Fruit fly (Drosophila melanogaster) whole organism, embryonic: ENCODE data around the gene mRpL32.
A peak's percentile ranks its signal among the peaks of the same experiment; 100 is the strongest.

Experiments used
- Aef1 ChIP-seq: fragments of 200-800 bp; sonication (Bioruptor generic); IDR thresholded peaks from 3 replicates; pipeline ENCODE4 v1.3.6; 2022; ENCODE audit warnings: missing biosample characterization, missing genetic modification characterization
- Asciz ChIP-seq: fragments of 200-800 bp; sonication (Bioruptor generic); optimal IDR thresholded peaks from 2 replicates; lab custom pipeline; 2017; ENCODE audit warnings: missing biosample characterization, mild to moderate bottlenecking, missing genetic modification characterization, missing genetic modification reagents
- Atf6 ChIP-seq: fragments of 200-800 bp; sonication (Bioruptor generic); IDR thresholded peaks from 2 replicates; pipeline ENCODE4 v1.3.6; 2022; ENCODE audit warnings: missing biosample characterization, missing genetic modification characterization
- CG10209 ChIP-seq: fragments of 200-800 bp; sonication (Bioruptor generic); optimal IDR thresholded peaks from 3 replicates; lab custom pipeline; 2017; ENCODE audit warnings: missing biosample characterization, mild to moderate bottlenecking, missing genetic modification characterization, missing genetic modification reagents
- CG1024 ChIP-seq: fragments of 200-800 bp; sonication (Bioruptor generic); IDR thresholded peaks from 2 replicates; pipeline ENCODE4 v1.3.6; 2022; ENCODE audit warnings: missing biosample characterization, missing genetic modification characterization
- CG10267 ChIP-seq: fragments of 200-800 bp; sonication (Bioruptor generic); optimal IDR thresholded peaks from 2 replicates; lab custom pipeline; 2018; ENCODE audit warnings: missing biosample characterization, mild to moderate bottlenecking, missing genetic modification characterization, moderate library complexity
- CG10366 ChIP-seq: fragments of 200-800 bp; sonication (Bioruptor generic); IDR thresholded peaks from 2 replicates; pipeline ENCODE4 v1.3.6; 2022; ENCODE audit warnings: missing biosample characterization, missing genetic modification characterization
- CG15696 ChIP-seq: fragments of 200-800 bp; sonication (Bioruptor generic); optimal IDR thresholded peaks from 2 replicates; lab custom pipeline; 2019; ENCODE audit warnings: missing biosample characterization, mild to moderate bottlenecking, missing genetic modification characterization, moderate library complexity
- CG16863 ChIP-seq: fragments of 200-800 bp; sonication (Bioruptor generic); optimal IDR thresholded peaks from 3 replicates; lab custom pipeline; 2016; ENCODE audit warnings: missing biosample characterization, missing genetic modification characterization
- CG17359 ChIP-seq: fragments of 200-800 bp; sonication (Bioruptor generic); optimal IDR thresholded peaks from 3 replicates; lab custom pipeline; 2018; ENCODE audit warnings: missing biosample characterization, mild to moderate bottlenecking, missing genetic modification characterization, moderate library complexity
- CG17829 ChIP-seq: fragments of 200-800 bp; optimal IDR thresholded peaks from 2 replicates; lab custom pipeline; 2019; ENCODE audit warnings: missing biosample characterization, mild to moderate bottlenecking, missing genetic modification characterization, moderate library complexity
- CG2875 ChIP-seq: fragments of 200-800 bp; sonication (Bioruptor generic); optimal IDR thresholded peaks from 2 replicates; lab custom pipeline; 2017; ENCODE audit warnings: missing biosample characterization, mild to moderate bottlenecking, missing genetic modification characterization, missing genetic modification reagents
- CG3847 ChIP-seq: fragments of 200-800 bp; sonication (Bioruptor generic); IDR thresholded peaks from 2 replicates; pipeline ENCODE4 v1.3.6; 2022; ENCODE audit warnings: missing biosample characterization, missing genetic modification characterization
- CG4404 ChIP-seq: fragments of 200-800 bp; sonication (Bioruptor generic); IDR thresholded peaks from 2 replicates; pipeline ENCODE4 v1.3.6; 2022; ENCODE audit warnings: missing biosample characterization, missing genetic modification characterization
- CG6654 ChIP-seq: fragments of 200-800 bp; sonication (Bioruptor generic); optimal IDR thresholded peaks from 2 replicates; lab custom pipeline; 2017; ENCODE audit warnings: missing biosample characterization, mild to moderate bottlenecking, missing genetic modification characterization
- CG7745 ChIP-seq: fragments of 200-800 bp; sonication (Bioruptor generic); optimal IDR thresholded peaks from 2 replicates; lab custom pipeline; 2018; ENCODE audit warnings: missing biosample characterization, mild to moderate bottlenecking, missing genetic modification characterization, moderate library complexity
- CG7963 ChIP-seq: fragments of 200-800 bp; sonication (Bioruptor generic); IDR thresholded peaks from 3 replicates; pipeline ENCODE4 v1.3.6; 2022; ENCODE audit warnings: missing biosample characterization, missing genetic modification characterization; ENCODE audit not compliant: partially characterized antibody
- CG7987 ChIP-seq: fragments of 200-800 bp; sonication (Bioruptor generic); optimal IDR thresholded peaks from 2 replicates; lab custom pipeline; 2018; ENCODE audit warnings: missing biosample characterization, mild to moderate bottlenecking, missing genetic modification characterization, moderate library complexity
- CrebB ChIP-seq: fragments of 200-800 bp; sonication (Bioruptor generic); optimal IDR thresholded peaks from 3 replicates; lab custom pipeline; 2018; ENCODE audit warnings: missing biosample characterization, mild to moderate bottlenecking, missing genetic modification characterization
- D19B ChIP-seq: fragments of 200-800 bp; sonication (Bioruptor generic); optimal IDR thresholded peaks from 2 replicates; lab custom pipeline; 2017; ENCODE audit warnings: missing biosample characterization, mild to moderate bottlenecking, missing genetic modification characterization
- Dref ChIP-seq: fragments of 200-800 bp; sonication (Bioruptor generic); IDR thresholded peaks from 2 replicates; pipeline ENCODE4 v1.3.6; 2022; ENCODE audit warnings: missing biosample characterization, missing genetic modification characterization
- ERR ChIP-seq: fragments of 200-800 bp; sonication (Bioruptor generic); optimal IDR thresholded peaks from 2 replicates; lab custom pipeline; 2016; ENCODE audit warnings: missing biosample characterization, missing genetic modification characterization
- GATAe ChIP-seq: fragments of 200-800 bp; sonication (Bioruptor generic); conservative IDR thresholded peaks from 2 replicates; pipeline ENCODE4 v1.3.6; 2022; ENCODE audit warnings: missing biosample characterization, missing genetic modification characterization
- HmgZ ChIP-seq: fragments of 200-800 bp; sonication (Bioruptor generic); optimal IDR thresholded peaks from 2 replicates; lab custom pipeline; 2018; ENCODE audit warnings: missing biosample characterization, mild to moderate bottlenecking, missing genetic modification characterization
- Opbp ChIP-seq: fragments of 200-800 bp; sonication (Bioruptor generic); IDR thresholded peaks from 3 replicates; pipeline ENCODE4 v1.3.6; 2022; ENCODE audit warnings: missing biosample characterization, missing genetic modification characterization; ENCODE audit not compliant: partially characterized antibody
- Sin3A ChIP-seq: fragments of >200 bp; optimal IDR thresholded peaks from 2 replicates; lab custom pipeline; 2018
- Spps ChIP-seq: fragments of 200-800 bp; sonication (Bioruptor generic); optimal IDR thresholded peaks from 2 replicates; lab custom pipeline; 2018; ENCODE audit warnings: missing biosample characterization, mild to moderate bottlenecking, missing genetic modification characterization
- bcd ChIP-seq: fragments of 200-800 bp; sonication (Bioruptor generic); optimal IDR thresholded peaks from 2 replicates; lab custom pipeline; 2017; ENCODE audit warnings: missing biosample characterization, mild to moderate bottlenecking, missing genetic modification characterization
- bigmax ChIP-seq: fragments of 200-800 bp; sonication (Bioruptor generic); optimal IDR thresholded peaks from 2 replicates; lab custom pipeline; 2018; ENCODE audit warnings: missing biosample characterization, mild to moderate bottlenecking, missing genetic modification characterization
- bowl ChIP-seq: fragments of 200-800 bp; sonication (Bioruptor generic); IDR thresholded peaks from 2 replicates; pipeline ENCODE4 v1.3.6; 2022; ENCODE audit warnings: missing biosample characterization, missing genetic modification characterization
- crol ChIP-seq: fragments of 200-800 bp; sonication (Bioruptor generic); IDR thresholded peaks from 2 replicates; pipeline ENCODE4 v1.3.6; 2022; ENCODE audit warnings: missing biosample characterization, missing genetic modification characterization
- dan ChIP-seq: fragments of 200-800 bp; sonication (Bioruptor generic); IDR thresholded peaks from 2 replicates; pipeline ENCODE4 v1.3.6; 2022; ENCODE audit warnings: missing biosample characterization, missing genetic modification characterization
- dpn ChIP-seq, 2 experiments: fragments of 200-800 bp; sonication (Bioruptor generic); optimal IDR thresholded peaks; 3 replicates each; lab custom pipeline; 2016; ENCODE audit warnings: missing biosample characterization in 2 of 2, missing genetic modification characterization in 2 of 2
- esg ChIP-seq: fragments of 200-800 bp; sonication (Bioruptor generic); conservative IDR thresholded peaks from 2 replicates; pipeline ENCODE4 v1.3.6; 2022; ENCODE audit warnings: missing biosample characterization, missing genetic modification characterization
- fd3F ChIP-seq: fragments of 200-800 bp; sonication (Bioruptor generic); optimal IDR thresholded peaks from 2 replicates; lab custom pipeline; 2018; ENCODE audit warnings: missing biosample characterization, mild to moderate bottlenecking, missing genetic modification characterization, moderate library complexity
- fru ChIP-seq: fragments of >200 bp; optimal IDR thresholded peaks from 2 replicates; lab custom pipeline; 2017
- gt ChIP-seq: fragments of 200-800 bp; sonication (Bioruptor generic); IDR thresholded peaks from 2 replicates; pipeline ENCODE4 v1.3.6; 2022; ENCODE audit warnings: missing biosample characterization, missing genetic modification characterization
- inv ChIP-seq: fragments of 200-800 bp; sonication (Bioruptor generic); IDR thresholded peaks from 2 replicates; pipeline ENCODE4 v1.3.6; 2022; ENCODE audit warnings: missing biosample characterization, missing genetic modification characterization; ENCODE audit not compliant: partially characterized antibody
- ken ChIP-seq: fragments of 200-800 bp; sonication (Bioruptor generic); IDR thresholded peaks from 3 replicates; pipeline ENCODE4 v1.3.6; 2022; ENCODE audit warnings: missing biosample characterization, missing genetic modification characterization
- nerfin-1 ChIP-seq: fragments of 200-800 bp; sonication (Bioruptor generic); optimal IDR thresholded peaks from 3 replicates; lab custom pipeline; 2019; ENCODE audit warnings: missing biosample characterization, mild to moderate bottlenecking, missing genetic modification characterization, moderate library complexity
- peb ChIP-seq: fragments of 200-800 bp; sonication (Bioruptor generic); IDR thresholded peaks from 2 replicates; pipeline ENCODE4 v1.3.6; 2022; ENCODE audit warnings: missing biosample characterization, missing genetic modification characterization
- phol ChIP-seq: fragments of 200-800 bp; sonication (Bioruptor generic); optimal IDR thresholded peaks from 3 replicates; lab custom pipeline; 2018; ENCODE audit warnings: missing biosample characterization, mild to moderate bottlenecking, missing genetic modification characterization, moderate library complexity
- seq ChIP-seq: fragments of 200-800 bp; sonication (Bioruptor generic); IDR thresholded peaks from 2 replicates; pipeline ENCODE4 v1.3.6; 2022; ENCODE audit warnings: missing biosample characterization, missing genetic modification characterization
- sob ChIP-seq: fragments of 200-800 bp; sonication (Bioruptor generic); IDR thresholded peaks from 2 replicates; pipeline ENCODE4 v1.3.6; 2022; ENCODE audit warnings: missing biosample characterization, missing genetic modification characterization
- ssp ChIP-seq: fragments of 200-800 bp; sonication (Bioruptor generic); IDR thresholded peaks from 2 replicates; pipeline ENCODE4 v1.3.6; 2022; ENCODE audit warnings: missing biosample characterization, missing genetic modification characterization
- stc ChIP-seq: fragments of 200-800 bp; sonication (Bioruptor generic); IDR thresholded peaks from 2 replicates; pipeline ENCODE4 v1.3.6; 2022; ENCODE audit warnings: missing biosample characterization, missing genetic modification characterization
- unc-4 ChIP-seq: fragments of 200-800 bp; sonication (Bioruptor generic); IDR thresholded peaks from 2 replicates; pipeline ENCODE4 v1.3.6; 2022; ENCODE audit warnings: missing biosample characterization, missing genetic modification characterization; ENCODE audit not compliant: partially characterized antibody
- wek ChIP-seq: fragments of 200-800 bp; sonication (Bioruptor generic); optimal IDR thresholded peaks from 3 replicates; lab custom pipeline; 2018; ENCODE audit warnings: missing biosample characterization, mild to moderate bottlenecking, missing genetic modification characterization, moderate library complexity
- zen2 ChIP-seq: fragments of 200-800 bp; sonication (Bioruptor generic); IDR thresholded peaks from 3 replicates; pipeline ENCODE4 v1.3.6; 2022; ENCODE audit warnings: missing biosample characterization, missing genetic modification characterization; ENCODE audit not compliant: partially characterized antibody

The mRpL32 gene

DNA sequence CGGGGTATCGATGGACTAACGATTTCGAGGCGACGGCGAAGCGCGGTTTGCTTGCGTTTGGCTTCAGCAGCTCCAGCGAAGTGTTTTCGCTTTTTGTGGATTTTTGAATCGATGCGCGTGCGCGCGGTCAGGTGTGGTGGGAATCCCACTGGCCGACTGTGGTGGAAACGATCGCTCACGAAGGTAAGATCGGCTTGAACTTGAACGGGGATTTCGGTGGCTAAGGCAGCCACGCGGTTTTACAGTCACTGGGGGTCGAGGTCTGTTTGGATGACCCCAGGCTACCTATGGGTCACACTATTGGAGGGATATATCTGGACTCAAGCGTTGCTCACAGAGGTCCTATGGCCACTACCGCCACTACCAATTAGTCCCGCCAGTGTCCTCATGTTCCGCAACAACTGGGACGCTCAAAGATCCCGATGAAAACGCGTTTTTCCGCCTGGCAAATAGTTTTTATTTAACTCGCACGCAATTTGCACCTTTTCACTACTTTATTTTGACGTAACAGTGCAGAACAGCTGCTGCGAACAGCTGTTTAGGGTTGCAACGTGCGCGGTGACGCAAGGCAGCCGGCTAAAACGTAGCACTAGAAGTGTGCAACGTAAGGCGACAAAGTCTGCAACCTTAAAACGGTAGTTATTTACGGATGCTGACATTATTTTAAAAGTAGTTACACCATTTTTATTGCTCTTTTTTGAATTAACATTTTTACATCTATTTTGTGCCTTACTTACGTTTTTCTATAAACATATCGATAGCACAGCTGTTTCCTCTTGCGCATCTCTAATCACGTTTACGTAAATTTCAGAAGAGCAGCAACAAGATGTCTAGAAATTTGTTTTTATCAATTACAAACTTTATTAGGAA is at the start of gene mRpL32, which contains the start of gene qless (continued):
- TF ChIP-seq CG3847 (GFP tag; lab: Robert Waterston, UW) = peak; percentile 34
- TF ChIP-seq Dref (GFP tag; lab: Robert Waterston, UW) = peak; percentile 59
- no peak for TF ChIP-seq esg
- TF ChIP-seq ERR (GFP tag; lab: Kevin White, UChicago) = peak; percentile 60
- TF ChIP-seq CG7987 (GFP tag; lab: Kevin White, UChicago) = peak; percentile 25
- no peak for TF ChIP-seq fru
- TF ChIP-seq phol (tag; lab: Kevin White, UChicago) = peak; percentile 74
- TF ChIP-seq fd3F (GFP tag; lab: Kevin White, UChicago) = no peak
- peak; percentile 7 for TF ChIP-seq HmgZ (tag; lab: Kevin White, UChicago)
- peak; percentile 64 for TF ChIP-seq Sin3A (lab: Kevin White, UChicago)
- peak; percentile 56 for TF ChIP-seq CG15696 (tag; lab: Kevin White, UChicago)
- peak; percentile 41 for TF ChIP-seq bcd (GFP tag; lab: Kevin White, UChicago)
- no peak for TF ChIP-seq bigmax
- TF ChIP-seq Atf6 (GFP tag; lab: Robert Waterston, UW) = peak; percentile 43; the same call in 1 of the 2 replicates
- no peak for TF ChIP-seq seq (GFP tag; lab: Robert Waterston, UW)
- peak; percentile 26 for TF ChIP-seq Spps (tag; lab: Kevin White, UChicago)
- peak; percentile 60 for TF ChIP-seq CG10366 (GFP tag; lab: Robert Waterston, UW)
- TF ChIP-seq ssp (GFP tag; lab: Robert Waterston, UW) = peak; percentile 70
- TF ChIP-seq inv (GFP tag; lab: Robert Waterston, UW) = peak; percentile 30; the same call in 1 of the 2 replicates
- TF ChIP-seq CG1024 (GFP tag; lab: Robert Waterston, UW) = peak; percentile 68
- no peak for TF ChIP-seq CG7963 (GFP tag; lab: Robert Waterston, UW)
- TF ChIP-seq Opbp (GFP tag; lab: Robert Waterston, UW) = peak; percentile 24; the same call in 1 of the 3 replicates
- TF ChIP-seq stc (GFP tag; lab: Robert Waterston, UW) = peak; percentile 75
- TF ChIP-seq gt (GFP tag; lab: Robert Waterston, UW) = peak; percentile 80
- no peak for TF ChIP-seq wek (GFP tag; lab: Kevin White, UChicago)
- TF ChIP-seq GATAe (GFP tag; lab: Robert Waterston, UW) = peak; percentile 61
- TF ChIP-seq CG6654 (GFP tag; lab: Kevin White, UChicago) = peak; percentile 95
- TF ChIP-seq CG7745 (tag; lab: Kevin White, UChicago) = no peak
- peak; percentile 78 for TF ChIP-seq sob
- TF ChIP-seq CG10267 (tag; lab: Kevin White, UChicago) = peak; percentile 51
- TF ChIP-seq CG17829 (tag; lab: Kevin White, UChicago) = peak; percentile 87
- peak; percentile 45 to 68 for TF ChIP-seq dpn (GFP tag; optimal IDR thresholded peaks at IDR 0.05; lab: Kevin White, UChicago)
- TF ChIP-seq CG2875 (GFP tag; lab: Kevin White, UChicago) = no peak
- peak; percentile 83 for TF ChIP-seq unc-4 (GFP tag; lab: Robert Waterston, UW)
- TF ChIP-seq zen2 (GFP tag; lab: Robert Waterston, UW) = no peak; the same call in 2 of the 3 replicates
- no peak for TF ChIP-seq dan (GFP tag; lab: Robert Waterston, UW)
- TF ChIP-seq CG10209 = no peak
- TF ChIP-seq CrebB (tag; lab: Kevin White, UChicago) = no peak
- peak; percentile 73 for TF ChIP-seq ken (GFP tag; lab: Robert Waterston, UW)
- TF ChIP-seq D19B = no peak
- TF ChIP-seq bowl (GFP tag; lab: Robert Waterston, UW) = no peak
- TF ChIP-seq CG4404 (GFP tag; lab: Robert Waterston, UW) = peak; percentile 74
- peak; percentile 65 for TF ChIP-seq Aef1 (GFP tag; lab: Robert Waterston, UW)
- TF ChIP-seq crol = no peak
- peak; percentile 21 for TF ChIP-seq CG16863
- peak; percentile 46 for TF ChIP-seq nerfin-1 (tag; lab: Kevin White, UChicago)
- TF ChIP-seq Asciz (GFP tag; lab: Kevin White, UChicago) = no peak
- TF ChIP-seq CG17359 (tag; lab: Kevin White, UChicago) = peak; percentile 76
- peak; percentile 85 for TF ChIP-seq peb
